Fruit fly (Drosophila melanogaster): ENCODE data around the gene CG13445.

Gene CG13445

dm6 chr3L:15772239-15772638 lies 37.0 kb upstream of the CG13445 start (continued):
- TF ChIP-seq pum (GFP tag; optimal IDR thresholded peaks at IDR 0.05) = no peak
- TF ChIP-seq z (GFP tag; IDR thresholded peaks at IDR 0.05) = no peak
- no peak for TF ChIP-seq CG31388 (GFP tag; optimal IDR thresholded peaks at IDR 0.05)
- TF ChIP-seq lab (GFP tag; optimal IDR thresholded peaks at IDR 0.05) = peak; percentile 37
- TF ChIP-seq h (optimal IDR thresholded peaks at IDR 0.05) = no peak
- no peak for TF ChIP-seq tx (GFP tag; optimal IDR thresholded peaks at IDR 0.05)
- TF ChIP-seq gem (tag; optimal IDR thresholded peaks at IDR 0.05) = peak; percentile 22
- no peak for TF ChIP-seq Scr (GFP tag; IDR thresholded peaks at IDR 0.05; ENCODE audit: partially characterized antibody)
- TF ChIP-seq toy (GFP tag; IDR thresholded peaks at IDR 0.05) = no peak
- TF ChIP-seq hb (GFP tag; IDR thresholded peaks at IDR 0.05; ENCODE audit: partially characterized antibody) = no peak
- TF ChIP-seq Nf-YA (GFP tag; IDR thresholded peaks at IDR 0.05) = no peak
- no peak for TF ChIP-seq sna (GFP tag; IDR thresholded peaks at IDR 0.05; ENCODE audit: partially characterized antibody)
- TF ChIP-seq sug (tag; optimal IDR thresholded peaks at IDR 0.05) = no peak
- TF ChIP-seq CG6813 (GFP tag; optimal IDR thresholded peaks at IDR 0.05) = no peak
- TF ChIP-seq CG9215 (GFP tag; IDR thresholded peaks at IDR 0.05) = no peak

DNA sequence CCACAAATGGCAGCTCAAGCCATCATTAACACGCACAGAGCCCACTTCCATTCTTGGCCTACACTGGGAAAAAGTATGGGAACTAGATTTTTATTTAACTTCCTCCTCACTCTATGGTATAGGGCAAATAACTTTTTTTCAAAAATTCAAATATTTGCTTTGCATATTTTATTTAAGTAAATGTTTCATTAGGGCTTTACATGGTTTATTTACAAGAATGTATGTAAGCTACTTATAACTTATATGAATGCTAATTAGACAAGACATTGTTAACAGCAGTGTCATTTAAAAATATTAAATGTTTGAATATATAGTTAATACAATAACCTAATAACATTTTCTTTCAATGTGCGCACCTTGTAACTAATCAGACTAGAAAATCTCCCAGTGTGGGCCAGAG lies 33.8 kb upstream of the CG13445 start:
- no peak for TF ChIP-seq CG9437 (GFP tag; optimal IDR thresholded peaks at IDR 0.05)
- no peak for TF ChIP-seq Dek (tag; optimal IDR thresholded peaks at IDR 0.05)
- no peak for TF ChIP-seq NC2α (GFP tag; optimal IDR thresholded peaks at IDR 0.05)
- peak; percentile 55 for TF ChIP-seq CG14710 (tag; optimal IDR thresholded peaks at IDR 0.05)
- no peak for TF ChIP-seq CG11456 (GFP tag; IDR thresholded peaks at IDR 0.05)
- TF ChIP-seq Usf (GFP tag; optimal IDR thresholded peaks at IDR 0.05) = no peak
- TF ChIP-seq NK7.1 (GFP tag; optimal IDR thresholded peaks at IDR 0.05) = no peak
- no peak for TF ChIP-seq Bgb (GFP tag; IDR thresholded peaks at IDR 0.05; ENCODE audit: partially characterized antibody)
- TF ChIP-seq Max (GFP tag; optimal IDR thresholded peaks at IDR 0.05) = peak; percentile 2
- TF ChIP-seq CG8359 (GFP tag; optimal IDR thresholded peaks at IDR 0.05; ENCODE audit: borderline replicate concordance) = peak; percentile 1
- TF ChIP-seq dmrt11E (tag; optimal IDR thresholded peaks at IDR 0.05) = peak; percentile 52
- peak; percentile 60 for TF ChIP-seq phol (tag; optimal IDR thresholded peaks at IDR 0.05)
- no peak for TF ChIP-seq Eip74EF (GFP tag; optimal IDR thresholded peaks at IDR 0.05)
- no peak for TF ChIP-seq peb (GFP tag; IDR thresholded peaks at IDR 0.05)
- TF ChIP-seq ro (GFP tag; IDR thresholded peaks at IDR 0.05) = no peak
- no peak for TF ChIP-seq CG10462 (GFP tag; optimal IDR thresholded peaks at IDR 0.05)
- no peak for TF ChIP-seq crc (GFP tag; optimal IDR thresholded peaks at IDR 0.05)
- no peak for TF ChIP-seq ci (GFP tag; IDR thresholded peaks at IDR 0.05)
- TF ChIP-seq HLH3B (GFP tag; IDR thresholded peaks at IDR 0.05) = no peak
- TF ChIP-seq CG32772 (GFP tag; IDR thresholded peaks at IDR 0.05) = no peak
- no peak for TF ChIP-seq CG6175 (GFP tag; IDR thresholded peaks at IDR 0.05)
- no peak for TF ChIP-seq CG9876 (GFP tag; optimal IDR thresholded peaks at IDR 0.05)
- no peak for TF ChIP-seq CG18011 (GFP tag; optimal IDR thresholded peaks at IDR 0.05)
- no peak for TF ChIP-seq ara (GFP tag; IDR thresholded peaks at IDR 0.05)
- TF ChIP-seq ttk (GFP tag; IDR thresholded peaks at IDR 0.05) = no peak
- no peak for TF ChIP-seq Dref (GFP tag; IDR thresholded peaks at IDR 0.05)
- no peak for TF ChIP-seq abd-A (tag; optimal IDR thresholded peaks at IDR 0.05)
- TF ChIP-seq cwo (GFP tag; optimal IDR thresholded peaks at IDR 0.05) = no peak
- TF ChIP-seq CG8765 (GFP tag; IDR thresholded peaks at IDR 0.05) = no peak
- TF ChIP-seq nom (GFP tag; optimal IDR thresholded peaks at IDR 0.05) = no peak
- no peak for TF ChIP-seq zfh1 (GFP tag; IDR thresholded peaks at IDR 0.05)
- TF ChIP-seq Stat92E (GFP tag; optimal IDR thresholded peaks at IDR 0.05) = no peak
- no peak for TF ChIP-seq Poxn (GFP tag; IDR thresholded peaks at IDR 0.05)
- no peak for TF ChIP-seq CG3838 (GFP tag; optimal IDR thresholded peaks at IDR 0.05)
- TF ChIP-seq ab (GFP tag; optimal IDR thresholded peaks at IDR 0.05) = no peak
- peak in 1 of 2 experiments; percentile 31 for TF ChIP-seq Hr51 (GFP tag; optimal IDR thresholded peaks at IDR 0.05)
